Worm (Caenorhabditis elegans): Measurements from ENCODE around the gene dyrb-1.
A peak's percentile ranks its signal among the peaks of the same experiment; 100 is the strongest.

The dyrb-1 gene

DNA sequence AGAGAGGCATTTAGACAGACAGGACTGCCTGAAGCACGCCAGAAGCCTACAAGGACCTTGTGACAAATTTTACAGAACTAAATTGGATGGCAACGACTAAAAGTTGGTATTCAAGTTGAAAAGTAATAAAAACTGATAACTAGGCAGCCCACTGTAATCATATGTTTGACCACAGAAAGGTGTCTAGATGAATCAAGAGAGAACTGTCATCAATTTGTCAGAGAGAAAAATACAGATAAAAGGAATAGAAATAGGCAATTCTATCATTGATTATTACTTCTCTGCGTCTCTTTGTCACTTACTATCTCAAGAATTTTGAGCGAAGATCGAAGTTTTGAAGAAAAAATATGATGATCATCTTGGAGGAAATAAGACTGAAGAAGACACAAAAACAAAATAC lies 14.0 kb downstream of the dyrb-1 start:
- TF ChIP-seq ceh-28 (tag; optimal IDR thresholded peaks at IDR 0.05) (peak; percentile 34), ztf-11 (tag; optimal IDR thresholded peaks at IDR 0.05) (no peak), elt-2 (tag; optimal IDR thresholded peaks at IDR 0.05) (peak; percentile 57), skn-1 (tag; optimal IDR thresholded peaks at IDR 0.05) (no peak), pqm-1 (tag; optimal IDR thresholded peaks at IDR 0.05) (peak; percentile 67), ZK546.5 (tag; optimal IDR thresholded peaks at IDR 0.05) (no peak), ceh-9 (tag; optimal IDR thresholded peaks at IDR 0.05) (no peak), egl-5 (tag; optimal IDR thresholded peaks at IDR 0.05) (no peak), nfya-1 (tag; optimal IDR thresholded peaks at IDR 0.05; ENCODE audit: insufficient read depth) (no peak), tbx-2 (tag; optimal IDR thresholded peaks at IDR 0.05) (no peak), mdl-1 (tag; optimal IDR thresholded peaks at IDR 0.05) (no peak)

DNA sequence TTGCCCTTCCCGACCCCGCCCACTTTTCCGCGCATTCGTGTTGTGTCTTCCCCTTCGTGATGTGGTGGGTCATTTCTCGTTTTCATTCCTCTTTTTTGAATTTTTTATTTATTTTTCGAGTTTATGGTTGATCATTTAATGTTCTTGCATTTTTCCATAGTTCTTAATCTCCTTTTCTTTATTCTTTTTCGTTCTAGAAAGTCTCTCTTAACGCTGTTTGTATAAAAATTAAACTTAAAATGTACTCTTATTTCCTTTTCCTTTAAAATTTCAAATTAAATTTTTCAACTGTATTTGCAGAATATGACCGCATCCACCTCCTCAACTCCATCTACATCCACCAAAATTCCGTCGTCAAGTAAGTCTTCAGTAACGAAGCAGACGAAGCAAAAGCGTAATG lies 20.6 kb downstream of the dyrb-1 start, which contains the start of gene hlh-3:
Gene hlh-3, plus strand, starts transcription at position 301 of the 400 bp plus-strand sequence.
- TF ChIP-seq nhr-43 (tag; optimal IDR thresholded peaks at IDR 0.05; ENCODE audit: poor library complexity, severe bottlenecking): no peak
- no peak for TF ChIP-seq nfya-1 (tag; optimal IDR thresholded peaks at IDR 0.05; ENCODE audit: insufficient read depth)

- TF ChIP-seq skn-1 (tag; optimal IDR thresholded peaks at IDR 0.05) (no peak), elt-2 (tag; optimal IDR thresholded peaks at IDR 0.05) (peak; percentile 27)
Observed at ce11 chrII:9083093-9083492, 23.9 kb downstream of the dyrb-1 start, which contains the start of gene sysm-1. sysm-1 (minus strand) TSS chrII:9083193.

DNA sequence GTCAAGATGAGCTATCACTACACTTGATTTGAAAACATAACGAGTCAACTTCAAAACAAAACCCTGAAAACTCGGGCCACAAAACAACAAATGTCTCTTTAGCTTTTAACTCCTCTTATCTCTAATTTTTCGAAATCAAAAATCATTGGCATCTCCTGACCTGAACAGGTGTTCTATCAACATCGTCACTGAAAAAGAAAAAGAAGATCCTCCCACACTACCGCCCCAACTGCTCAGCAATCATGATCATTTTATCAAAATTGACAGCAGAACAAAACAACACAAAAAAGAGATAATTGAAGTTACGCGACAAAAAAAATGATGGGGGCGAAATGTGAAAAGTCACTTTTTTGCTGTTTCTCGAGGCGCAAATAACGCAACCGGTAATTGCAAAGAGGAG lies 28.6 kb downstream of the dyrb-1 start:
- TF ChIP-seq pha-4 (tag; optimal IDR thresholded peaks at IDR 0.05) (no peak), nfya-1 (tag; optimal IDR thresholded peaks at IDR 0.05; ENCODE audit: insufficient read depth) (peak; percentile 11)

- no peak for TF ChIP-seq ceh-82 (tag; optimal IDR thresholded peaks at IDR 0.05)
- TF ChIP-seq nhr-25 (tag; optimal IDR thresholded peaks at IDR 0.05): no peak
- TF ChIP-seq mdl-1 (tag; optimal IDR thresholded peaks at IDR 0.05): no peak
- TF ChIP-seq nhr-76 (tag; optimal IDR thresholded peaks at IDR 0.05): no peak
- no peak for TF ChIP-seq ZK546.5 (tag; optimal IDR thresholded peaks at IDR 0.05)
- TF ChIP-seq nfya-1 (tag; optimal IDR thresholded peaks at IDR 0.05; ENCODE audit: insufficient read depth): no peak
- no peak for TF ChIP-seq elt-1 (tag; optimal IDR thresholded peaks at IDR 0.05)
- peak; percentile 41 for TF ChIP-seq elt-2 (tag; optimal IDR thresholded peaks at IDR 0.05)
- peak; percentile 60 for TF ChIP-seq pha-4 (tag; optimal IDR thresholded peaks at IDR 0.05)
Observed at ce11 chrII:9076098-9076879, 30.7 kb downstream of the dyrb-1 start.

DNA sequence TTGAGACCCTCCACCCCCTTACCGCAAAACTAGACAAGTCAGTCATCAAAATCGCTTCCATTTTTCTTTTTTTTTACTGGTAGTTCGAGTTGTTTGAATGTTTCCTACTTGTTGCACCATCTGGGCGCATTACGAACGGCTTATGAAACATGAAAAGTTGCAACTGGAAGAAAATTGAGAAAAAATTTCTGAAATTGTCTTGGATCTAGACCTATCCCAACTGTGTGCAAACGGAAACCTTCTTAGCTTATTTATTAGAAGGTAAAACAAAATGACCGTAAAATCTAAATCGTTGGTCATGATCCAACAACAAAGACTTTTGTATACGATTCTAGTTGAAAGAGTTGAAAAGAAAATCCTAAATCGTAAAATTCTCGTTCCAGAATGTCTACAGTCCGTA lies 32.5 kb downstream of the dyrb-1 start:
- TF ChIP-seq fkh-2 (tag; optimal IDR thresholded peaks at IDR 0.05): no peak
- TF ChIP-seq mml-1 (tag; optimal IDR thresholded peaks at IDR 0.05): no peak
- TF ChIP-seq ztf-4 (tag; optimal IDR thresholded peaks at IDR 0.05): no peak
- no peak for TF ChIP-seq daf-12 (tag; optimal IDR thresholded peaks at IDR 0.05)
- no peak for TF ChIP-seq fkh-10 (GFP tag; optimal IDR thresholded peaks at IDR 0.05)
- no peak for TF ChIP-seq nhr-67 (tag; optimal IDR thresholded peaks at IDR 0.05)
- no peak for TF ChIP-seq elt-3 (tag; optimal IDR thresholded peaks at IDR 0.05)
- TF ChIP-seq nhr-28 (tag; optimal IDR thresholded peaks at IDR 0.05): no peak

DNA sequence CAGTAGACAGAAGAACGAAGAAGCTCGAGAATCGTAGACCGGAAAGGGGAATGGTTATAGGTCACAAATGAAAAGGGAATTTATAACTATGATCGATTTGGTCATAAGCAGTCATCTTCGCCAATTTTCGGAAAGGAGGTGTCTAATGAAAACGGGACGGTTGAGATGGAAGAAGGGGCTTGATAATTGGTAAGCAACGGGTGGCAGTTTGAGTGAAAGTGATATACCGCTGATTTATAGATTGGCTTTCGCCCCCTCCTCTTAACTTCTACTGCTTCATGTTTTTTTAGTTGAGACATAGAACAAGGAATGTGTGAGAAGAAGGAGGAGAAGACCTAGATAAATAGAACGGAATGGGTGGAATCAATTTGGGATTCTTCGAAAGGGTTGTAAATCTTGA lies 34.2 kb downstream of the dyrb-1 start:
- no peak for TF ChIP-seq daf-12 (tag; optimal IDR thresholded peaks at IDR 0.05)
- no peak for TF ChIP-seq eor-1 (tag; optimal IDR thresholded peaks at IDR 0.05)

ce11 chrII:9070740-9071139 lies 36.2 kb downstream of the dyrb-1 start, which contains the start of gene T24B8.4:
T24B8.4 (minus strand) TSS chrII:9070840.
- TF ChIP-seq nhr-76 (tag; optimal IDR thresholded peaks at IDR 0.05) (no peak), ztf-11 (tag; optimal IDR thresholded peaks at IDR 0.05) (no peak), unc-39 (tag; optimal IDR thresholded peaks at IDR 0.05) (no peak), pha-4 (tag; optimal IDR thresholded peaks at IDR 0.05) (no peak), unc-62 (GFP tag; optimal IDR thresholded peaks at IDR 0.05) (no peak), nhr-67 (tag; optimal IDR thresholded peaks at IDR 0.05) (no peak), ceh-82 (tag; optimal IDR thresholded peaks at IDR 0.05) (no peak), ztf-4 (tag; optimal IDR thresholded peaks at IDR 0.05) (no peak), mml-1 (tag; optimal IDR thresholded peaks at IDR 0.05) (no peak), ama-1 (optimal IDR thresholded peaks at IDR 0.05) (no peak), aly-2 (tag; optimal IDR thresholded peaks at IDR 0.05) (no peak), ceh-16 (tag; optimal IDR thresholded peaks at IDR 0.05) (no peak)
